Fruit fly (Drosophila melanogaster): ENCODE measurements around the gene CG32269.

DNA sequence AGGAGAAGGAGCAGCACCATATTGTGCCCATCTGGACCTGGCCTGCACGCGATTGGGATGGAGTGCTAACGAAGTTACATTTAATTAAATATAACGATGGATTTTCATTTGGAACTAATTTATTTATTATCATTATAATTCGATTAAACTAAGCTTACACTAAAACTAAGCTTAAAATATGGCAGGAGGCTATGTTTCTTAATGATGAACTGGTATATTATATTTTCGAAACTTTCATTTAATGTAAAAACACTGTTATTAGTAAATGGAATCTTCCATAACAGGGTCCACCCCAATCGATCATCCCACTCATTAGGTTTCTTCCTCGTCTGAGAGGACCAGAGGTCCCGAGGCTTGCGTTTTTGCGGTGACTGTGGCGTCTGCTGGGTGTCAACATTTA lies 36.4 kb upstream of the CG32269 start:
- TF ChIP-seq brk (GFP tag; optimal IDR thresholded peaks at IDR 0.05) (peak; percentile 72), lola (GFP tag; optimal IDR thresholded peaks at IDR 0.05) (no peak), GATAd (GFP tag; optimal IDR thresholded peaks at IDR 0.05) (no peak), usp (GFP tag; optimal IDR thresholded peaks at IDR 0.05) (no peak)
